Worm (Caenorhabditis elegans) whole organism, L4/young adult: Measurements from ENCODE around the gene egl-17.

Experiments used
- W03F9.2 ChIP-seq: fragments of 150-350 bp; optimal IDR thresholded peaks from 2 replicates; lab custom pipeline; 2014; ENCODE audit warnings: missing biosample characterization, missing genetic modification characterization
- dao-5 ChIP-seq: sonication (generic microtip); optimal IDR thresholded peaks from 2 replicates; lab custom pipeline; 2016; ENCODE audit warnings: missing genotype, missing genetic modification characterization, moderate library complexity, missing compliant biosample characterization
- him-1 ChIP-seq: sonication (generic microtip); optimal IDR thresholded peaks from 2 replicates; lab custom pipeline; 2016; ENCODE audit warnings: missing genotype, missing genetic modification reagents, missing genetic modification characterization, missing compliant biosample characterization

- TF ChIP-seq him-1 (tag; lab: Kevin White, UChicago) (no peak), dao-5 (tag; lab: Kevin White, UChicago) (no peak), W03F9.2 (tag; lab: Kevin White, UChicago) (no peak)
Measured at ce11 chrX:460351-460750, 29.1 kb upstream of the egl-17 start, which contains the start of gene aagr-4.
